Worm (Caenorhabditis elegans) whole organism, late embryonic: Measurements from ENCODE around the gene fdgt-1.

ENCODE experiments used
- C38D4.7 ChIP-seq: fragments of 200-800 bp; sonication (Bioruptor generic); optimal IDR thresholded peaks from 2 replicates; lab custom pipeline; 2018; ENCODE audit warnings: mild to moderate bottlenecking, missing genetic modification characterization, moderate library complexity, missing compliant biosample characterization
- F13H6.1 ChIP-seq: sonication (generic microtip); optimal IDR thresholded peaks from 2 replicates; lab custom pipeline; 2016; ENCODE audit warnings: missing genetic modification characterization, missing compliant biosample characterization
- K02D7.2 ChIP-seq: sonication (generic microtip); optimal IDR thresholded peaks from 2 replicates; lab custom pipeline; 2017; ENCODE audit warnings: mild to moderate bottlenecking, missing genetic modification characterization, missing compliant biosample characterization
- Y22D7AL.16 ChIP-seq: sonication (generic microtip); optimal IDR thresholded peaks from 2 replicates; lab custom pipeline; 2016; ENCODE audit warnings: missing genetic modification characterization, missing compliant biosample characterization
- ceh-18 ChIP-seq: sonication (generic microtip); optimal IDR thresholded peaks from 2 replicates; lab custom pipeline; 2016; ENCODE audit warnings: missing genetic modification characterization, missing compliant biosample characterization
- ceh-19 ChIP-seq: fragments of 200-800 bp; sonication (Bioruptor generic); optimal IDR thresholded peaks from 2 replicates; lab custom pipeline; 2018; ENCODE audit warnings: mild to moderate bottlenecking, missing genetic modification characterization, missing compliant biosample characterization
- ceh-31 ChIP-seq: sonication (generic microtip); optimal IDR thresholded peaks from 2 replicates; lab custom pipeline; 2016; ENCODE audit warnings: missing genetic modification characterization, missing compliant biosample characterization
- ceh-48 ChIP-seq: sonication (generic microtip); optimal IDR thresholded peaks from 2 replicates; lab custom pipeline; 2016; ENCODE audit warnings: missing genetic modification characterization, inconsistent platforms, missing compliant biosample characterization
- dmd-4 ChIP-seq: sonication (generic microtip); optimal IDR thresholded peaks from 2 replicates; lab custom pipeline; 2016; ENCODE audit warnings: borderline replicate concordance, missing genetic modification characterization, missing compliant biosample characterization
- elt-2 ChIP-seq: sonication (generic microtip); optimal IDR thresholded peaks from 2 replicates; lab custom pipeline; 2016; ENCODE audit warnings: missing genetic modification reagents, missing genetic modification characterization, missing compliant biosample characterization
- elt-4 ChIP-seq: sonication (generic microtip); optimal IDR thresholded peaks from 2 replicates; lab custom pipeline; 2016; ENCODE audit warnings: missing genetic modification characterization, missing compliant biosample characterization
- fax-1 ChIP-seq: sonication (generic microtip); optimal IDR thresholded peaks from 2 replicates; lab custom pipeline; 2016; ENCODE audit warnings: missing genotype, missing genetic modification characterization, missing compliant biosample characterization
- fkh-6 ChIP-seq: sonication (generic microtip); optimal IDR thresholded peaks from 2 replicates; lab custom pipeline; 2016; ENCODE audit warnings: missing genetic modification characterization, missing compliant biosample characterization
- hlh-13 ChIP-seq: fragments of 200-800 bp; sonication (Bioruptor generic); optimal IDR thresholded peaks from 2 replicates; lab custom pipeline; 2018; ENCODE audit warnings: mild to moderate bottlenecking, missing genetic modification characterization, missing compliant biosample characterization
- hlh-15 ChIP-seq: sonication (generic microtip); optimal IDR thresholded peaks from 2 replicates; lab custom pipeline; 2016; ENCODE audit warnings: missing genetic modification characterization, missing compliant biosample characterization
- hlh-30 ChIP-seq: sonication (generic microtip); optimal IDR thresholded peaks from 2 replicates; lab custom pipeline; 2017; ENCODE audit warnings: antibody characterized with exemption, missing genetic modification characterization, missing compliant biosample characterization; ENCODE audit not compliant: insufficient read depth
- hlh-6 ChIP-seq: sonication (generic microtip); optimal IDR thresholded peaks from 2 replicates; lab custom pipeline; 2016; ENCODE audit warnings: missing genotype, missing genetic modification characterization, missing compliant biosample characterization
- lim-6 ChIP-seq: sonication (generic microtip); optimal IDR thresholded peaks from 2 replicates; lab custom pipeline; 2016; ENCODE audit warnings: missing genetic modification characterization, missing compliant biosample characterization
- madf-2 ChIP-seq: sonication (generic microtip); optimal IDR thresholded peaks from 2 replicates; lab custom pipeline; 2017; ENCODE audit warnings: missing genetic modification characterization, missing compliant biosample characterization
- mec-3 ChIP-seq: sonication (generic microtip); optimal IDR thresholded peaks from 2 replicates; lab custom pipeline; 2016; ENCODE audit warnings: borderline replicate concordance, missing genetic modification characterization, missing compliant biosample characterization
- nhr-232 ChIP-seq: sonication (generic microtip); optimal IDR thresholded peaks from 2 replicates; lab custom pipeline; 2016; ENCODE audit warnings: missing genetic modification characterization, missing compliant biosample characterization
- odd-2 ChIP-seq: sonication (generic microtip); optimal IDR thresholded peaks from 2 replicates; lab custom pipeline; 2017; ENCODE audit warnings: antibody characterized with exemption, mild to moderate bottlenecking, missing genetic modification characterization, missing compliant biosample characterization
- pat-9 ChIP-seq: fragments of 200-800 bp; sonication (Bioruptor generic); optimal IDR thresholded peaks from 2 replicates; lab custom pipeline; 2018; ENCODE audit warnings: mild to moderate bottlenecking, missing genetic modification characterization, moderate library complexity, missing compliant biosample characterization
- pqm-1 ChIP-seq: sonication (generic microtip); optimal IDR thresholded peaks from 2 replicates; lab custom pipeline; 2016; ENCODE audit warnings: missing genetic modification characterization, missing compliant biosample characterization
- pros-1 ChIP-seq: fragments of 150-350 bp; optimal IDR thresholded peaks from 2 replicates; lab custom pipeline; 2014; ENCODE audit warnings: missing biosample characterization, missing genetic modification reagents, missing genetic modification characterization
- ref-2 ChIP-seq: sonication (generic microtip); optimal IDR thresholded peaks from 2 replicates; lab custom pipeline; 2016; ENCODE audit warnings: missing genetic modification characterization, missing compliant biosample characterization
- rnt-1 ChIP-seq: sonication (generic microtip); optimal IDR thresholded peaks from 2 replicates; lab custom pipeline; 2016; ENCODE audit warnings: missing genetic modification characterization, missing compliant biosample characterization
- sox-2 ChIP-seq: fragments of 200-800 bp; sonication (Bioruptor generic); IDR thresholded peaks from 2 replicates; pipeline ENCODE4 v1.3.6; 2022; ENCODE audit warnings: missing genetic modification reagents, missing genetic modification characterization, missing compliant biosample characterization
- sox-4 ChIP-seq: sonication (generic microtip); optimal IDR thresholded peaks from 2 replicates; lab custom pipeline; 2017; ENCODE audit warnings: mild to moderate bottlenecking, missing genetic modification characterization, inconsistent platforms, missing compliant biosample characterization
- syd-9 ChIP-seq: sonication (generic microtip); optimal IDR thresholded peaks from 2 replicates; lab custom pipeline; 2016; ENCODE audit warnings: mild to moderate bottlenecking, missing genetic modification characterization, moderate library complexity, missing compliant biosample characterization
- unc-42 ChIP-seq: sonication (generic microtip); optimal IDR thresholded peaks from 2 replicates; lab custom pipeline; 2016; ENCODE audit warnings: missing genotype, missing genetic modification characterization, missing compliant biosample characterization
- unc-86 ChIP-seq: sonication (generic microtip); optimal IDR thresholded peaks from 2 replicates; lab custom pipeline; 2016; ENCODE audit warnings: missing genetic modification characterization, missing compliant biosample characterization
- ztf-16 ChIP-seq: sonication (generic microtip); optimal IDR thresholded peaks from 2 replicates; lab custom pipeline; 2017; ENCODE audit warnings: missing genetic modification characterization, missing compliant biosample characterization

Gene fdgt-1

ce11 chrII:1501614-1502355 is 2.6 kb upstream of the fdgt-1 start (continued):
- TF ChIP-seq sox-2 (no peak), madf-2 (tag; lab: Kevin White, UChicago) (no peak), C38D4.7 (GFP tag; lab: Kevin White, UChicago) (no peak), ceh-48 (tag; lab: Kevin White, UChicago) (no peak), elt-4 (tag; lab: Kevin White, UChicago) (no peak), syd-9 (tag; lab: Kevin White, UChicago) (peak; percentile 6), K02D7.2 (tag; lab: Kevin White, UChicago) (no peak), Y22D7AL.16 (tag; lab: Kevin White, UChicago) (no peak), nhr-232 (peak; percentile 13), ceh-19 (no peak), hlh-30 (tag; lab: Kevin White, UChicago) (peak; percentile 11), unc-42 (peak; percentile 56), mec-3 (no peak), ceh-18 (tag; lab: Kevin White, UChicago) (peak; percentile 67), hlh-15 (tag; lab: Kevin White, UChicago) (no peak), dmd-4 (tag; lab: Kevin White, UChicago) (no peak), hlh-6 (tag; lab: Kevin White, UChicago) (no peak), fkh-6 (no peak)
- TF ChIP-seq, all 69 proteins: peak for 18

DNA sequence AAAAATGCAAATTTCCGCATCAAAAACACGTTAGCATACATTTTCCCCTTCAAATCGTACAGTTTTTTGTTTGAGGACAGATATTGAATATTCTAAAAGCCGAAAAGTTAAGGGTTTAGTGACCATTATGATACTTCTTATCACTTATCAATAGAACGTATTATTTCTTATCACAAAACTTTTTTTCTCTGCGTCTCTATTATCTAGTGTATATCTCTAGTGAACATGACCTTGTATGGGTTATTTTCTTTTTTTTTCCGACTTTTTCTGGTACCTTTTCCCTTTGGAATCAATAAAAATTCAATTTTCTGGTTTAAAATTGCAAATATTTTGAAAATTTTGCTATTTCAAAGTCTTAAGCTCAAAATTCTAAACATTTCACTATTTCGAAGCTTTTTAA is 703 bp upstream of the fdgt-1 start:
- TF ChIP-seq elt-2 (tag; lab: Kevin White, UChicago) (peak; percentile 82), lim-6 (tag; lab: Kevin White, UChicago) (no peak)

DNA sequence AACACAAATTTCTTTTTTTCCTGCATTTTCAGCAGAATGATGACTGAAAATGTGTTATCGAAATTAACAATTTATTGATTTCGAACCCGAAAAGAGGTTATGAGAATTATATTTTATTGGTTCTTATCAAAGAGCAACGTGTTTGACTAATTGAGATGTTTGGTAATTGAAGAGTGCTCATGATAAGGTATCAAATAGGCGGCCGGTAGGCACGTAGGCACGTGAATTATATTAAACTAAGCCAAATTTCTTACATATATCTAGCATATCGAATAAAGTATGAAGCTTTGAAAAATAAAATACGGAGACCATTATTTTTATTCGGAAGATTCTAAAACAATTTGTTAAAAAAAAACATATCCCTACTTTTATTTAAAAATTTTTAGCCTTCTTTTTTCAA is 13.0 kb downstream of the fdgt-1 start, which contains the start of gene math-45:
Gene math-45, minus strand, starts transcription at position 101 of the 400 bp plus-strand sequence.
- no peak for TF ChIP-seq fax-1 (tag; lab: Kevin White, UChicago)
- no peak for TF ChIP-seq hlh-6 (tag; lab: Kevin White, UChicago)
- no peak for TF ChIP-seq hlh-15 (tag; lab: Kevin White, UChicago)
- TF ChIP-seq ceh-31 (tag; lab: Kevin White, UChicago) = no peak
- TF ChIP-seq F13H6.1 = no peak
- no peak for TF ChIP-seq ref-2 (tag; lab: Kevin White, UChicago)
- no peak for TF ChIP-seq madf-2 (tag; lab: Kevin White, UChicago)
- TF ChIP-seq mec-3 = no peak
- no peak for TF ChIP-seq unc-86 (tag; lab: Kevin White, UChicago)
- TF ChIP-seq hlh-13 (GFP tag; lab: Kevin White, UChicago) = no peak
- no peak for TF ChIP-seq pqm-1 (tag; lab: Kevin White, UChicago)
- TF ChIP-seq hlh-30 (tag; lab: Kevin White, UChicago) = no peak
- no peak for TF ChIP-seq C38D4.7 (GFP tag; lab: Kevin White, UChicago)
- TF ChIP-seq ztf-16 (tag; lab: Kevin White, UChicago) = no peak
- TF ChIP-seq nhr-232 = no peak
- no peak for TF ChIP-seq dmd-4 (tag; lab: Kevin White, UChicago)
- TF ChIP-seq pros-1 = no peak

DNA sequence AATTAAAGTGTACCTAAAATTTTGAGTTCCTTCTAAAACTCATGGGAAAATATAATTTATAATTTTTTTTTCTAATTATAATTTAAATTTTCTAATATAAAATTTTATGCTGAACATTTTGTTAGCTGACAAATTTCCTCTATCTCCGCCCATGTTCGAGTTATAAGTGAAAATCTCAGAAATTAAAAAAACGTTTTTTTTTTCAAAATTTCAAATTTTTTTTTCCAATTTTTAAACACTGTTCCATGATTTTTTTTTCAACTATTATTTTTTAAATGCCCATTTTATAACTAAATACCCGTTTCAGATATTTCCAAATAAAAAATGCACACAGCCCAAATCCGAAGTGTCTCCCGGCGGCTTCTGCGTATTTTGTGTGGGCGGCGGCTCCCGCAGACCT is 14.5 kb downstream of the fdgt-1 start, which contains the start of gene Y51H7BR.8:
Gene Y51H7BR.8, plus strand, starts transcription at position 301 of the 400 bp plus-strand sequence.
- no peak for TF ChIP-seq odd-2
- no peak for TF ChIP-seq rnt-1 (tag; lab: Kevin White, UChicago)
- TF ChIP-seq pat-9 = no peak
- no peak for TF ChIP-seq madf-2 (tag; lab: Kevin White, UChicago)
- TF ChIP-seq hlh-13 (GFP tag; lab: Kevin White, UChicago) = no peak
- TF ChIP-seq ceh-18 (tag; lab: Kevin White, UChicago) = no peak
- no peak for TF ChIP-seq ref-2 (tag; lab: Kevin White, UChicago)
- TF ChIP-seq sox-4 = no peak
